Fruit fly (Drosophila melanogaster) whole organism, prepupa: Measurements from ENCODE around the gene Gas8.

Experiments
- Blimp-1 ChIP-seq: fragments of 200-800 bp; sonication (Bioruptor generic); optimal IDR thresholded peaks from 3 replicates; lab custom pipeline; 2017; ENCODE audit warnings: missing biosample characterization, missing genetic modification characterization, mild to moderate bottlenecking, moderate library complexity, missing genetic modification reagents
- CG11762 ChIP-seq: fragments of 200-800 bp; sonication (Bioruptor generic); optimal IDR thresholded peaks from 3 replicates; lab custom pipeline; 2016; ENCODE audit warnings: missing biosample characterization, missing genetic modification characterization; ENCODE audit not compliant: insufficient read depth
- CG11902 ChIP-seq: fragments of 200-800 bp; sonication (Bioruptor generic); optimal IDR thresholded peaks from 3 replicates; lab custom pipeline; 2016; ENCODE audit warnings: missing biosample characterization, missing genetic modification characterization
- CG15336 ChIP-seq: fragments of 200-800 bp; sonication (Bioruptor generic); IDR thresholded peaks from 2 replicates; pipeline ENCODE4 v1.3.6; 2022; ENCODE audit warnings: missing biosample characterization, missing genetic modification characterization
- CG1621 ChIP-seq: fragments of 200-800 bp; sonication (Bioruptor generic); optimal IDR thresholded peaks from 3 replicates; lab custom pipeline; 2018; ENCODE audit warnings: missing biosample characterization, mild to moderate bottlenecking, missing genetic modification characterization
- CG16779 ChIP-seq: fragments of 200-800 bp; sonication (Bioruptor generic); optimal IDR thresholded peaks from 3 replicates; lab custom pipeline; 2017; ENCODE audit warnings: missing biosample characterization, mild to moderate bottlenecking, missing genetic modification characterization
- CG3032 ChIP-seq: fragments of 200-800 bp; optimal IDR thresholded peaks from 2 replicates; lab custom pipeline; 2019; ENCODE audit warnings: missing biosample characterization, mild to moderate bottlenecking, missing genetic modification characterization, moderate library complexity
- CG3919 ChIP-seq: fragments of 200-800 bp; sonication (Bioruptor generic); optimal IDR thresholded peaks from 3 replicates; lab custom pipeline; 2016; ENCODE audit warnings: missing biosample characterization, missing genetic modification characterization
- CG4318 ChIP-seq: fragments of 200-800 bp; sonication (Bioruptor generic); optimal IDR thresholded peaks from 3 replicates; lab custom pipeline; 2017; ENCODE audit warnings: missing biosample characterization, mild to moderate bottlenecking, missing genetic modification characterization
- CG6163 ChIP-seq: fragments of 200-800 bp; sonication (Bioruptor generic); IDR thresholded peaks from 3 replicates; pipeline ENCODE4 v1.3.6; 2022; ENCODE audit warnings: missing biosample characterization, missing genetic modification characterization
- CG6276 ChIP-seq: fragments of 200-800 bp; sonication (Bioruptor generic); optimal IDR thresholded peaks from 2 replicates; lab custom pipeline; 2017; ENCODE audit warnings: missing biosample characterization, mild to moderate bottlenecking, missing genetic modification characterization
- CG6792 ChIP-seq: fragments of 200-800 bp; sonication (Bioruptor generic); optimal IDR thresholded peaks from 3 replicates; lab custom pipeline; 2016; ENCODE audit warnings: missing biosample characterization, missing genetic modification characterization
- CG6808 ChIP-seq: fragments of 200-800 bp; sonication (Bioruptor generic); optimal IDR thresholded peaks from 3 replicates; lab custom pipeline; 2017; ENCODE audit warnings: missing biosample characterization, missing genetic modification characterization, mild to moderate bottlenecking, moderate library complexity, missing genetic modification reagents
- CG7368 ChIP-seq: fragments of 200-800 bp; sonication (Bioruptor generic); optimal IDR thresholded peaks from 3 replicates; lab custom pipeline; 2016; ENCODE audit warnings: missing biosample characterization, missing genetic modification characterization
- CG8119 ChIP-seq: fragments of 200-800 bp; sonication (Bioruptor generic); IDR thresholded peaks from 3 replicates; pipeline ENCODE4 v1.3.6; 2022; ENCODE audit warnings: missing biosample characterization, missing genetic modification characterization
- CG8319 ChIP-seq: fragments of 200-800 bp; sonication (Bioruptor generic); optimal IDR thresholded peaks from 3 replicates; lab custom pipeline; 2016; ENCODE audit warnings: missing biosample characterization, missing genetic modification characterization
- CG8632 ChIP-seq: fragments of 200-800 bp; sonication (Bioruptor generic); optimal IDR thresholded peaks from 3 replicates; lab custom pipeline; 2016; ENCODE audit warnings: missing biosample characterization, missing genetic modification characterization
- CG9139 ChIP-seq: fragments of 200-800 bp; sonication (Bioruptor generic); optimal IDR thresholded peaks from 3 replicates; lab custom pipeline; 2017; ENCODE audit warnings: missing biosample characterization, mild to moderate bottlenecking, missing genetic modification characterization
- Eip75B ChIP-seq: fragments of 200-800 bp; sonication (Bioruptor generic); optimal IDR thresholded peaks from 3 replicates; lab custom pipeline; 2016; ENCODE audit warnings: missing biosample characterization, missing genetic modification characterization
- Eip78C ChIP-seq: fragments of 200-800 bp; sonication (Bioruptor generic); peaks from one replicate; lab custom pipeline; 2016; ENCODE audit warnings: missing biosample characterization, missing genetic modification characterization
- Eip93F ChIP-seq: fragments of 200-800 bp; sonication (Bioruptor generic); optimal IDR thresholded peaks from 2 replicates; lab custom pipeline; 2016; ENCODE audit warnings: missing biosample characterization, mild to moderate bottlenecking, missing genetic modification characterization
- Ets21C ChIP-seq: fragments of 200-800 bp; sonication (Bioruptor generic); optimal IDR thresholded peaks from 3 replicates; lab custom pipeline; 2016; ENCODE audit warnings: missing biosample characterization, missing genetic modification characterization
- Gug ChIP-seq: fragments of 200-800 bp; sonication (Bioruptor generic); IDR thresholded peaks from 2 replicates; pipeline ENCODE4 v1.3.6; 2022; ENCODE audit warnings: missing biosample characterization, missing genetic modification characterization
- Hr38 ChIP-seq: sonication (Bioruptor generic); optimal IDR thresholded peaks from 2 replicates; lab custom pipeline; 2016; ENCODE audit warnings: missing biosample characterization, missing genetic modification characterization
- Hr39 ChIP-seq: fragments of 200-800 bp; sonication (Bioruptor generic); optimal IDR thresholded peaks from 2 replicates; lab custom pipeline; 2016; ENCODE audit warnings: missing biosample characterization, missing genetic modification characterization
- Met ChIP-seq: fragments of 200-800 bp; sonication (Bioruptor generic); optimal IDR thresholded peaks from 3 replicates; lab custom pipeline; 2016; ENCODE audit warnings: missing biosample characterization, missing genetic modification characterization
- Smox ChIP-seq: fragments of 200-800 bp; sonication (Bioruptor generic); optimal IDR thresholded peaks from 3 replicates; lab custom pipeline; 2016; ENCODE audit warnings: missing biosample characterization, missing genetic modification characterization
- Sox14 ChIP-seq: fragments of 200-800 bp; sonication (Bioruptor generic); optimal IDR thresholded peaks from 3 replicates; lab custom pipeline; 2016; ENCODE audit warnings: missing biosample characterization, missing genetic modification characterization
- Sox15 ChIP-seq: fragments of 200-800 bp; sonication (Bioruptor generic); optimal IDR thresholded peaks from 3 replicates; lab custom pipeline; 2016; ENCODE audit warnings: missing biosample characterization, missing genetic modification characterization
- acj6 ChIP-seq: fragments of 200-800 bp; sonication (Bioruptor generic); optimal IDR thresholded peaks from 3 replicates; lab custom pipeline; 2016; ENCODE audit warnings: missing biosample characterization, missing genetic modification characterization
- cyc ChIP-seq: fragments of 200-800 bp; sonication (Bioruptor generic); optimal IDR thresholded peaks from 3 replicates; lab custom pipeline; 2016; ENCODE audit warnings: missing biosample characterization, missing genetic modification characterization
- dac ChIP-seq: fragments of 200-800 bp; sonication (Bioruptor generic); optimal IDR thresholded peaks from 2 replicates; lab custom pipeline; 2017; ENCODE audit warnings: missing biosample characterization, mild to moderate bottlenecking, missing genetic modification characterization
- dsx ChIP-seq: fragments of 200-800 bp; optimal IDR thresholded peaks from 3 replicates; lab custom pipeline; 2019; ENCODE audit warnings: missing biosample characterization, mild to moderate bottlenecking, missing genetic modification characterization, moderate library complexity; ENCODE audit not compliant: poor library complexity, severe bottlenecking
- fd59A ChIP-seq: fragments of 200-800 bp; sonication (Bioruptor generic); optimal IDR thresholded peaks from 2 replicates; lab custom pipeline; 2017; ENCODE audit warnings: missing biosample characterization, mild to moderate bottlenecking, missing genetic modification characterization, missing genetic modification reagents
- fd85E ChIP-seq: fragments of 200-800 bp; sonication (Bioruptor generic); optimal IDR thresholded peaks from 3 replicates; lab custom pipeline; 2016; ENCODE audit warnings: missing biosample characterization, missing genetic modification characterization
- fkh ChIP-seq: fragments of 200-800 bp; sonication (Bioruptor generic); optimal IDR thresholded peaks from 3 replicates; lab custom pipeline; 2017; ENCODE audit warnings: missing biosample characterization, mild to moderate bottlenecking, missing genetic modification characterization, moderate library complexity
- net ChIP-seq: fragments of 200-800 bp; sonication (Bioruptor generic); optimal IDR thresholded peaks from 3 replicates; lab custom pipeline; 2016; ENCODE audit warnings: missing biosample characterization, missing genetic modification characterization
- pdm3 ChIP-seq: fragments of 200-800 bp; sonication (Bioruptor generic); optimal IDR thresholded peaks from 3 replicates; lab custom pipeline; 2016; ENCODE audit warnings: missing biosample characterization, missing genetic modification characterization
- salr ChIP-seq, 2 experiments: fragments of 200-800 bp; sonication (Bioruptor generic); optimal IDR thresholded peaks; 3 replicates each; lab custom pipeline; 2016 to 2018; ENCODE audit warnings: missing biosample characterization in 2 of 2, missing genetic modification characterization in 2 of 2, mild to moderate bottlenecking in 1 of 2
- spab ChIP-seq: fragments of 200-800 bp; sonication (Bioruptor generic); optimal IDR thresholded peaks from 2 replicates; lab custom pipeline; 2017; ENCODE audit warnings: missing biosample characterization, mild to moderate bottlenecking, missing genetic modification characterization, missing genetic modification reagents
- ss ChIP-seq, 2 experiments: fragments of 200-800 bp; sonication (Bioruptor generic); optimal IDR thresholded peaks; 2 replicates in 1 of 2; 3 replicates in 1 of 2; lab custom pipeline; 2017 to 2018; ENCODE audit warnings: mild to moderate bottlenecking in 2 of 2, missing biosample characterization in 2 of 2, missing genetic modification characterization in 2 of 2, moderate library complexity in 1 of 2
- svp ChIP-seq: fragments of 200-800 bp; sonication (Bioruptor generic); peaks from one replicate; lab custom pipeline; 2016; ENCODE audit warnings: missing biosample characterization, missing genetic modification characterization
- topi ChIP-seq: fragments of 200-800 bp; sonication (Bioruptor generic); optimal IDR thresholded peaks from 3 replicates; lab custom pipeline; 2016; ENCODE audit warnings: missing biosample characterization, missing genetic modification characterization
- vri ChIP-seq: fragments of 200-800 bp; sonication (Bioruptor generic); optimal IDR thresholded peaks from 3 replicates; lab custom pipeline; 2016; ENCODE audit warnings: missing biosample characterization, mild to moderate bottlenecking, missing genetic modification characterization

Gene Gas8

dm6 chrX:3476009-3476408, 28.6 kb downstream of the Gas8 start (continued):
- TF ChIP-seq Gug (GFP tag; lab: Robert Waterston, UW) (peak; percentile 63), dac (GFP tag; lab: Kevin White, UChicago) (peak; percentile 63), net (GFP tag; lab: Kevin White, UChicago) (peak; percentile 72), cyc (peak; percentile 77), spab (GFP tag; lab: Kevin White, UChicago) (peak; percentile 59), CG4318 (GFP tag; lab: Kevin White, UChicago) (peak; percentile 70), salr (GFP tag; optimal IDR thresholded peaks at IDR 0.05; lab: Kevin White, UChicago) (peak; percentile 23 to 70), CG6163 (GFP tag; lab: Robert Waterston, UW) (peak; percentile 85), CG9139 (GFP tag; lab: Kevin White, UChicago) (peak; percentile 32), CG3032 (tag; lab: Kevin White, UChicago) (peak; percentile 66), svp (GFP tag; lab: Kevin White, UChicago) (peak; percentile 91), CG8632 (GFP tag; lab: Kevin White, UChicago) (peak; percentile 68), CG8319 (GFP tag; lab: Kevin White, UChicago) (peak; percentile 48), Eip75B (peak; percentile 77), CG8119 (peak; percentile 78), CG16779 (tag; lab: Kevin White, UChicago) (peak; percentile 6), CG6276 (GFP tag; lab: Kevin White, UChicago) (peak; percentile 72), Ets21C (GFP tag; lab: Kevin White, UChicago) (peak; percentile 53), CG3919 (GFP tag; lab: Kevin White, UChicago) (peak; percentile 82), Sox15 (GFP tag; lab: Kevin White, UChicago) (peak; percentile 50), topi (GFP tag; lab: Kevin White, UChicago) (peak; percentile 82), CG11902 (GFP tag; lab: Kevin White, UChicago) (peak; percentile 40), Eip78C (peak; percentile 95), acj6 (GFP tag; lab: Kevin White, UChicago) (peak; percentile 81), CG15336 (GFP tag; lab: Robert Waterston, UW) (peak; percentile 80), Sox14 (GFP tag; lab: Kevin White, UChicago) (peak; percentile 75), pdm3 (GFP tag; lab: Kevin White, UChicago) (peak; percentile 79), Hr38 (no peak)

DNA sequence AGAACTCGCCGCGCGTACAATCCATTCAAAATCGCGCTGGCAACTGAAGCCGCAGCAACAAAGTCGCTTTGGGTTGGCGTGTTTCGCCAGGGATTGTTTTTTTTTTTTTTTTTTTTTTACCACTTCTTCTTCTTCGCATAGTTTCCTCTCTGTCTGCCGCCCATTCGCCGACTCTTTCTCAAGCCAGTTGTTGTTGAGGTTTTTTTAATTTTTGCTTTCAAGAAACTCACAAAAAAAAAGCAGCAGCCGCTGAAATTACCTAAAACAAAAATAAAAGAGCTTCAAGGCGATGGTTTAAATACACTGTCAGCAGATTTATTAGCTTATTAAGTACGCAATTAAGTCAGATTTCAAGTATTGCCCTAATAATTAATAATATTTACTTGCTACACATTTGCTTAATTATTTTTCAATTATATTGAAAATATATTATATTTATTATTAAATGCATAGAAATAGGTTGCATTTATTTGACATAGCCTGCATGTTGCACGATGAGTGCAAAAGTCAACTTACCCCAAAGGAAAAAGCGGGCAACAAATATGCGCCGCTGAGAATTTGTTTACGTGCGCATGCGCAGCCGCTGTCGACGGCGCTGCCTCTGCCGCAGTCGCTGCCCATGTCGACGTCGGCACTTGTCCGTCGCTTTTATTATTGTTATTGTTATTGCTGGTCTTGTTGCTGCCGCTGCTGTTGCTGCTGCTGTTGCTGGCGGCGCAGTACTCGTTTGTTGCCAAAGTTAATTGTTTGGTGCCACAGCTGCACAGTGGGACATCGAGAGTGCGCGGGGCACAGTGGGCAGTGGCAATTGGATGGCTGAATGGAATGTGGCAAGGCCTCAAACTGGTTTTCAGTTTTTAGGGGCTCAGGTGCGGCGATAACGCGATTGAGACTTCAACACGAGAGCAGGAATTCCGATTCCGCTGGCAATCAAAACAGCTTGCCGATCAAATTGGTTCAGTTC, 29.9 kb downstream of the Gas8 start, which contains the start of gene CG12206:
TSS of gene CG12206 (minus strand) at position 49 of the 964 bp plus-strand sequence.
- TF ChIP-seq CG6792 = peak; percentile 63
- peak; percentile 89 for TF ChIP-seq Eip78C
- peak; percentile 32; the same call in 1 of the 2 replicates for TF ChIP-seq Gug (GFP tag; lab: Robert Waterston, UW)
- TF ChIP-seq Smox (GFP tag; lab: Kevin White, UChicago) = peak; percentile 7
- no peak for TF ChIP-seq Eip93F (GFP tag; lab: Kevin White, UChicago)
- peak; percentile 82 for TF ChIP-seq CG1621 (tag; lab: Kevin White, UChicago)
- TF ChIP-seq CG3032 (tag; lab: Kevin White, UChicago) = peak; percentile 90
- peak; percentile 91 for TF ChIP-seq CG9139 (GFP tag; lab: Kevin White, UChicago)
- TF ChIP-seq CG3919 (GFP tag; lab: Kevin White, UChicago) = peak; percentile 57
- TF ChIP-seq fd59A (GFP tag; lab: Kevin White, UChicago) = peak; percentile 69
- peak; percentile 8 for TF ChIP-seq cyc
- TF ChIP-seq CG16779 (tag; lab: Kevin White, UChicago) = peak; percentile 85
- TF ChIP-seq spab (GFP tag; lab: Kevin White, UChicago) = peak; percentile 88
- peak; percentile 41 for TF ChIP-seq CG7368
- TF ChIP-seq Hr39 (GFP tag; lab: Kevin White, UChicago) = no peak
- TF ChIP-seq acj6 (GFP tag; lab: Kevin White, UChicago) = peak; percentile 57
- peak; percentile 63 for TF ChIP-seq CG11762 (GFP tag; lab: Kevin White, UChicago)
- peak; percentile 59 to 76 for TF ChIP-seq salr (GFP tag; optimal IDR thresholded peaks at IDR 0.05; lab: Kevin White, UChicago)
- TF ChIP-seq topi (GFP tag; lab: Kevin White, UChicago) = peak; percentile 34
- TF ChIP-seq Blimp-1 (GFP tag; lab: Kevin White, UChicago) = peak; percentile 66
- peak; percentile 81 for TF ChIP-seq CG8632 (GFP tag; lab: Kevin White, UChicago)
- TF ChIP-seq dsx (GFP tag; lab: Kevin White, UChicago) = peak; percentile 99
- TF ChIP-seq Ets21C (GFP tag; lab: Kevin White, UChicago) = no peak
- peak; percentile 91 for TF ChIP-seq CG6808
- no peak for TF ChIP-seq fd85E (GFP tag; lab: Kevin White, UChicago)
- peak; percentile 22 for TF ChIP-seq Met
- TF ChIP-seq dac (GFP tag; lab: Kevin White, UChicago) = peak; percentile 30
- peak; percentile 33 for TF ChIP-seq fkh (GFP tag; lab: Kevin White, UChicago)
- TF ChIP-seq svp (GFP tag; lab: Kevin White, UChicago) = peak; percentile 72
- TF ChIP-seq ss (GFP tag; optimal IDR thresholded peaks at IDR 0.05; lab: Kevin White, UChicago) = peak; percentile 93 to 96
- TF ChIP-seq net (GFP tag; lab: Kevin White, UChicago) = peak; percentile 80
- peak; percentile 42 for TF ChIP-seq CG11902 (GFP tag; lab: Kevin White, UChicago)
- TF ChIP-seq vri (GFP tag; lab: Kevin White, UChicago) = peak; percentile 37
- peak; percentile 50 for TF ChIP-seq Eip75B
